Worm (Caenorhabditis elegans): Measurements from ENCODE around the gene F49C12.4.
"Not testable (repeated sequence)": the region's sequence is repeated elsewhere in the genome, so short reads cannot be mapped to it uniquely, and the experiment has no call there.

F49C12.4 gene

ce11 chrIV:9293825-9294224 is 10.1 kb downstream of the F49C12.4 start, which contains the start of gene nhr-264:
Gene nhr-264 (minus strand): TSS chrIV:9293925.
- TF ChIP-seq nhr-28 (tag; optimal IDR thresholded peaks at IDR 0.05); lin-38 (GFP tag; IDR thresholded peaks at IDR 0.05); sdz-12 (GFP tag; optimal IDR thresholded peaks at IDR 0.05): not testable (repeated sequence)

ce11 chrIV:9289635-9290034 is 14.3 kb downstream of the F49C12.4 start:
- TF ChIP-seq saeg-2 (GFP tag; IDR thresholded peaks at IDR 0.05) (no peak), ceh-32 (tag; optimal IDR thresholded peaks at IDR 0.05; ENCODE audit: poor library complexity) (no peak), ceh-62 (tag; optimal IDR thresholded peaks at IDR 0.05) (no peak), arid-1 (GFP tag; conservative IDR thresholded peaks at IDR 0.05) (no peak), snpc-4 (tag; optimal IDR thresholded peaks at IDR 0.05) (no peak), hlh-30 (tag; optimal IDR thresholded peaks at IDR 0.05; ENCODE audit: insufficient read depth) (no peak), daf-16 (GFP tag; optimal IDR thresholded peaks at IDR 0.05) (no peak), daf-16 (tag; optimal IDR thresholded peaks at IDR 0.05) (no peak), fkh-10 (GFP tag; optimal IDR thresholded peaks at IDR 0.05) (no peak), nhr-42 (GFP tag; IDR thresholded peaks at IDR 0.05) (no peak), dve-1 (tag; optimal IDR thresholded peaks at IDR 0.05; ENCODE audit: insufficient read depth) (no peak), spr-1 (tag; optimal IDR thresholded peaks at IDR 0.05) (no peak), dmd-6 (GFP tag; IDR thresholded peaks at IDR 0.05) (no peak), vab-7 (GFP tag; IDR thresholded peaks at IDR 0.05) (no peak), ctbp-1 (GFP tag; IDR thresholded peaks at IDR 0.05) (no peak), ceh-20 (GFP tag; IDR thresholded peaks at IDR 0.05) (no peak), nhr-6 (tag; optimal IDR thresholded peaks at IDR 0.05) (no peak), duxl-1 (tag; optimal IDR thresholded peaks at IDR 0.05; ENCODE audit: poor library complexity) (no peak), tra-1 (GFP tag; IDR thresholded peaks at IDR 0.05) (no peak), egl-27 (tag; optimal IDR thresholded peaks at IDR 0.05) (no peak), aha-1 (tag) (no peak)

ce11 chrIV:9286305-9286704 is 17.6 kb downstream of the F49C12.4 start, which contains the start of gene nhr-267:
Gene nhr-267 (minus strand): TSS chrIV:9286405.
- not testable (repeated sequence) for TF ChIP-seq F26F4.8 (GFP tag; conservative IDR thresholded peaks at IDR 0.05); lin-15B (tag; optimal IDR thresholded peaks at IDR 0.05); pqm-1 (tag; optimal IDR thresholded peaks at IDR 0.05)

DNA sequence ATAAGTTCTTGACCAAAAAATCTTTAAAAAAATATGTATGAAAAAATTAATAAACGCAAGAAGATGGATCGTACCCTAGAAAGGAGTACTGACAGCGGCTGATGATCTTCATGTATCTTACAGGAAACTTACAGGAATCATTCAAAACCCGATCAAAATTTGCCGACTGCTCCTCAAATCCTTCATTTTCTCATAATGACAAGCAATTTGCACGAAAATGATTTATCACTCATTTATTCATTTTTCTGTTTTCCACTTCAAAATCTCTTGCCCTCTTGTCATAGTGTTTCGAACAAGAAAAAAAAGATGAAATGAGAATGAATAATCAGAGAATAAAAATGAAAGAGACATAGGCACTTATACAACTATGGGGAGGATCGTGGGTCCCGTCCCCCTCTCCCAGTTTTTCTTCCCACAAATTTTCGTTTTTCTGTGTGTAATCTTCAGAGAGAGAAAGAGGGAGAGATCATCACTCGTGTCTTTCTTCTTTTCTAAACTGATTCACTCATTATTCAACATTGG is 29.8 kb downstream of the F49C12.4 start, which contains the start of gene nmy-3:
Gene nmy-3, plus strand, starts transcription at position 472 of the 522 bp plus-strand sequence.
- no peak for TF ChIP-seq ztf-7 (tag; optimal IDR thresholded peaks at IDR 0.05)
- peak in 1 of 2 experiments; percentile 91 for TF ChIP-seq unc-62 (GFP tag; optimal IDR thresholded peaks at IDR 0.05 in 1 of 2)
- TF ChIP-seq unc-62 (tag; optimal IDR thresholded peaks at IDR 0.05), result no peak
- no peak for TF ChIP-seq ZK546.5 (tag; optimal IDR thresholded peaks at IDR 0.05)

DNA sequence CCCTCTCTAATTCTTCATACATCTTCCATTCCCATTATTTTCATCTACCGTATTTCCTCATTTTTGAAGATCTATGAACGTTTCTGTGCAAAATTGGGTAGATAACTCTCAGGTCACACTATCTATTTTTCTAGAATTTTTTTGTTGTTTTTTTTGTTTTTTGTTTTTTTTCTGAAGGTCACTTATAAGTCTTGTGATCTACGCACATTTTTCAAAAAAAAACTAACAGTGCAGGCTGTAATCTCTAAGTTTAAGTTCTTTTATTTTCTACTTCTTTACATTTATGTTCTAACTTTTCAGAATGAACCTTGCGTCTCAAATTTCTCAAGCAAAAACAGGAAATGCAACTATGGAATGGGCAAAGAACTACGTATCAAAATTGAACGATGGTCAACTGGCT is 34.1 kb downstream of the F49C12.4 start, which contains the start of gene flh-3:
Gene flh-3, plus strand, starts transcription at position 301 of the 400 bp plus-strand sequence.
- no peak for TF ChIP-seq ama-1 (optimal IDR thresholded peaks at IDR 0.05)
- TF ChIP-seq T26A8.4 (GFP tag; IDR thresholded peaks at IDR 0.05), result no peak
- TF ChIP-seq nhr-11 (tag; optimal IDR thresholded peaks at IDR 0.05), result no peak
- TF ChIP-seq zip-2 (tag; optimal IDR thresholded peaks at IDR 0.05), result no peak
- no peak for TF ChIP-seq Y48G9A.11 (GFP tag; IDR thresholded peaks at IDR 0.05)
- no peak for TF ChIP-seq lin-29 (GFP tag; IDR thresholded peaks at IDR 0.05)
- TF ChIP-seq saeg-2 (GFP tag; IDR thresholded peaks at IDR 0.05), result no peak
- no peak for TF ChIP-seq sdz-12 (GFP tag; optimal IDR thresholded peaks at IDR 0.05)
- TF ChIP-seq nhr-76 (tag; optimal IDR thresholded peaks at IDR 0.05), result no peak
- TF ChIP-seq dve-1 (tag; optimal IDR thresholded peaks at IDR 0.05; ENCODE audit: insufficient read depth), result no peak
- no peak for TF ChIP-seq daf-8 (GFP tag; IDR thresholded peaks at IDR 0.05)
- no peak for TF ChIP-seq hif-1 (tag; optimal IDR thresholded peaks at IDR 0.05)
- TF ChIP-seq pha-4 (GFP tag; IDR thresholded peaks at IDR 0.05), result no peak
- TF ChIP-seq pha-4 (tag; optimal IDR thresholded peaks at IDR 0.05), result no peak
- no peak for TF ChIP-seq T20F7.1 (GFP tag; optimal IDR thresholded peaks at IDR 0.05)

Measured in whole organism, L4 larva.